Fruit fly (Drosophila melanogaster) whole organism, embryonic: Measurements from ENCODE around the gene Best2.

Source experiments
- Atf-2 ChIP-seq: fragments of 200-800 bp; sonication (Bioruptor generic); optimal IDR thresholded peaks from 2 replicates; lab custom pipeline; 2016; ENCODE audit warnings: missing biosample characterization, missing genetic modification characterization
- CG10565 ChIP-seq: fragments of 200-800 bp; sonication (Bioruptor generic); optimal IDR thresholded peaks from 3 replicates; lab custom pipeline; 2016; ENCODE audit warnings: missing biosample characterization, mild to moderate bottlenecking, missing genetic modification characterization
- CG10959 ChIP-seq: fragments of 200-800 bp; sonication (Bioruptor generic); IDR thresholded peaks from 2 replicates; pipeline ENCODE4 v1.3.6; 2022; ENCODE audit warnings: missing biosample characterization, missing genetic modification characterization
- CG11085 ChIP-seq: fragments of 200-800 bp; sonication (Bioruptor generic); IDR thresholded peaks from 2 replicates; pipeline ENCODE4 v1.3.6; 2022; ENCODE audit warnings: missing biosample characterization, missing genetic modification characterization
- CG11723 ChIP-seq: fragments of 200-800 bp; sonication (Bioruptor generic); optimal IDR thresholded peaks from 2 replicates; lab custom pipeline; 2017; ENCODE audit warnings: missing biosample characterization, mild to moderate bottlenecking, missing genetic modification characterization
- CG12769 ChIP-seq: fragments of 200-800 bp; sonication (Bioruptor generic); optimal IDR thresholded peaks from 2 replicates; lab custom pipeline; 2019; ENCODE audit warnings: missing biosample characterization, mild to moderate bottlenecking, missing genetic modification characterization, moderate library complexity
- CG14710 ChIP-seq: fragments of 200-800 bp; sonication (Bioruptor generic); optimal IDR thresholded peaks from 3 replicates; lab custom pipeline; 2019; ENCODE audit warnings: missing biosample characterization, mild to moderate bottlenecking, missing genetic modification characterization, moderate library complexity
- CG16813 ChIP-seq: fragments of 200-800 bp; sonication (Bioruptor generic); IDR thresholded peaks from 3 replicates; pipeline ENCODE4 v1.3.6; 2022; ENCODE audit warnings: missing biosample characterization, missing genetic modification characterization; ENCODE audit not compliant: partially characterized antibody
- CG17829 ChIP-seq: fragments of 200-800 bp; optimal IDR thresholded peaks from 2 replicates; lab custom pipeline; 2019; ENCODE audit warnings: missing biosample characterization, mild to moderate bottlenecking, missing genetic modification characterization, moderate library complexity
- CG3163 ChIP-seq: fragments of 200-800 bp; sonication (Bioruptor generic); optimal IDR thresholded peaks from 3 replicates; lab custom pipeline; 2016; ENCODE audit warnings: missing biosample characterization, missing genetic modification characterization
- CG32767 ChIP-seq: fragments of 200-800 bp; sonication (Bioruptor generic); IDR thresholded peaks from 2 replicates; pipeline ENCODE4 v1.3.6; 2022; ENCODE audit warnings: missing biosample characterization, missing genetic modification characterization
- CG3838 ChIP-seq: fragments of 200-800 bp; sonication (Bioruptor generic); optimal IDR thresholded peaks from 3 replicates; lab custom pipeline; 2016; ENCODE audit warnings: missing biosample characterization, missing genetic modification characterization
- CG43689 ChIP-seq: fragments of 200-800 bp; sonication (Bioruptor generic); IDR thresholded peaks from 2 replicates; pipeline ENCODE4 v1.3.6; 2022; ENCODE audit warnings: missing biosample characterization, missing genetic modification characterization
- CG5245 ChIP-seq: fragments of 200-800 bp; sonication (Bioruptor generic); optimal IDR thresholded peaks from 3 replicates; lab custom pipeline; 2016; ENCODE audit warnings: missing biosample characterization, missing genetic modification characterization
- CG5953 ChIP-seq: fragments of 200-800 bp; sonication (Bioruptor generic); IDR thresholded peaks from 2 replicates; pipeline ENCODE4 v1.3.6; 2022; ENCODE audit warnings: missing biosample characterization, missing genetic modification characterization
- CG6813 ChIP-seq: fragments of 200-800 bp; sonication (Bioruptor generic); optimal IDR thresholded peaks from 2 replicates; lab custom pipeline; 2017; ENCODE audit warnings: missing biosample characterization, missing genetic modification characterization, mild to moderate bottlenecking, moderate library complexity, missing genetic modification reagents
- CG7963 ChIP-seq: fragments of 200-800 bp; sonication (Bioruptor generic); IDR thresholded peaks from 3 replicates; pipeline ENCODE4 v1.3.6; 2022; ENCODE audit warnings: missing biosample characterization, missing genetic modification characterization; ENCODE audit not compliant: partially characterized antibody
- CG8089 ChIP-seq: fragments of 200-800 bp; sonication (Bioruptor generic); optimal IDR thresholded peaks from 3 replicates; lab custom pipeline; 2016; ENCODE audit warnings: missing biosample characterization, missing genetic modification characterization
- CTCF ChIP-seq: fragments of 200-800 bp; sonication (Bioruptor generic); optimal IDR thresholded peaks from 2 replicates; lab custom pipeline; 2017; ENCODE audit warnings: missing biosample characterization, mild to moderate bottlenecking, missing genetic modification characterization, moderate library complexity
- CrebB ChIP-seq: fragments of 200-800 bp; sonication (Bioruptor generic); optimal IDR thresholded peaks from 3 replicates; lab custom pipeline; 2018; ENCODE audit warnings: missing biosample characterization, mild to moderate bottlenecking, missing genetic modification characterization
- Dip2 ChIP-seq: fragments of 200-800 bp; sonication (Bioruptor generic); IDR thresholded peaks from 2 replicates; pipeline ENCODE4 v1.3.6; 2022; ENCODE audit warnings: missing biosample characterization, missing genetic modification characterization
- HLH54F ChIP-seq: fragments of 200-800 bp; sonication (Bioruptor generic); optimal IDR thresholded peaks from 3 replicates; lab custom pipeline; 2016; ENCODE audit warnings: missing biosample characterization, missing genetic modification characterization
- HmgZ ChIP-seq: fragments of 200-800 bp; sonication (Bioruptor generic); optimal IDR thresholded peaks from 2 replicates; lab custom pipeline; 2018; ENCODE audit warnings: missing biosample characterization, mild to moderate bottlenecking, missing genetic modification characterization
- MTF-1 ChIP-seq: fragments of 200-800 bp; sonication (Bioruptor generic); optimal IDR thresholded peaks from 2 replicates; lab custom pipeline; 2018; ENCODE audit warnings: missing biosample characterization, mild to moderate bottlenecking, missing genetic modification characterization, borderline replicate concordance
- Ptx1 ChIP-seq: fragments of 200-800 bp; sonication (Bioruptor generic); IDR thresholded peaks from 2 replicates; pipeline ENCODE4 v1.3.6; 2022; ENCODE audit warnings: missing biosample characterization, missing genetic modification characterization
- Ravus ChIP-seq: fragments of 200-800 bp; sonication (Bioruptor generic); IDR thresholded peaks from 2 replicates; pipeline ENCODE4 v1.3.6; 2022; ENCODE audit warnings: missing biosample characterization, missing genetic modification characterization
- Side ChIP-seq: fragments of 200-800 bp; sonication (Bioruptor generic); optimal IDR thresholded peaks from 2 replicates; lab custom pipeline; 2016; ENCODE audit warnings: missing biosample characterization, missing genetic modification characterization
- Sin3A ChIP-seq: fragments of >200 bp; optimal IDR thresholded peaks from 2 replicates; lab custom pipeline; 2018
- abd-A ChIP-seq: fragments of 200-800 bp; sonication (Bioruptor generic); optimal IDR thresholded peaks from 3 replicates; lab custom pipeline; 2019; ENCODE audit warnings: missing biosample characterization, mild to moderate bottlenecking, missing genetic modification characterization, moderate library complexity
- br ChIP-seq: fragments of >200 bp; optimal IDR thresholded peaks from 2 replicates; lab custom pipeline; 2017
- cg ChIP-seq: fragments of 200-800 bp; sonication (Bioruptor generic); optimal IDR thresholded peaks from 3 replicates; lab custom pipeline; 2019; ENCODE audit warnings: missing biosample characterization, mild to moderate bottlenecking, missing genetic modification characterization, moderate library complexity
- crp ChIP-seq, 2 experiments: fragments of 200-800 bp; sonication (Bioruptor generic); optimal IDR thresholded peaks; 2 replicates in 1 of 2; 3 replicates in 1 of 2; lab custom pipeline; 2017; ENCODE audit warnings: missing biosample characterization in 2 of 2, missing genetic modification characterization in 2 of 2, mild to moderate bottlenecking in 1 of 2, moderate library complexity in 1 of 2
- dm ChIP-seq: fragments of 200-800 bp; sonication (Bioruptor generic); optimal IDR thresholded peaks from 3 replicates; lab custom pipeline; 2016; ENCODE audit warnings: missing biosample characterization, missing genetic modification characterization
- esg ChIP-seq: fragments of 200-800 bp; sonication (Bioruptor generic); conservative IDR thresholded peaks from 2 replicates; pipeline ENCODE4 v1.3.6; 2022; ENCODE audit warnings: missing biosample characterization, missing genetic modification characterization
- fd102C ChIP-seq: fragments of 200-800 bp; sonication (Bioruptor generic); optimal IDR thresholded peaks from 2 replicates; lab custom pipeline; 2018; ENCODE audit warnings: missing biosample characterization, mild to moderate bottlenecking, missing genetic modification characterization, moderate library complexity
- ftz-f1 ChIP-seq: fragments of 200-800 bp; sonication (Bioruptor generic); optimal IDR thresholded peaks from 2 replicates; lab custom pipeline; 2016; ENCODE audit warnings: missing biosample characterization, missing genetic modification characterization
- gcm2 ChIP-seq: fragments of 200-800 bp; sonication (Bioruptor generic); optimal IDR thresholded peaks from 2 replicates; lab custom pipeline; 2016; ENCODE audit warnings: missing biosample characterization, missing genetic modification characterization
- her ChIP-seq: fragments of 200-800 bp; sonication (Bioruptor generic); optimal IDR thresholded peaks from 2 replicates; lab custom pipeline; 2016; ENCODE audit warnings: missing biosample characterization, missing genetic modification characterization
- jigr1 ChIP-seq: fragments of 200-800 bp; sonication (Bioruptor generic); IDR thresholded peaks from 3 replicates; pipeline ENCODE4 v1.3.6; 2022; ENCODE audit warnings: missing biosample characterization, missing genetic modification characterization
- lmd ChIP-seq: fragments of 200-800 bp; sonication (Bioruptor generic); IDR thresholded peaks from 2 replicates; pipeline ENCODE4 v1.3.6; 2022; ENCODE audit warnings: missing biosample characterization, missing genetic modification characterization
- lola ChIP-seq, 3 experiments: fragments of >200 bp in 2 of 3; fragments of 200-800 bp in 1 of 3; sonication (Bioruptor generic) in 1 of 3; optimal IDR thresholded peaks; 2 replicates each; lab custom pipeline; 2017 to 2019; ENCODE audit warnings: missing biosample characterization in 3 of 3, missing genetic modification characterization in 3 of 3, mild to moderate bottlenecking in 1 of 3, moderate library complexity in 1 of 3
- pho ChIP-seq: fragments of 200-800 bp; sonication (Bioruptor generic); optimal IDR thresholded peaks from 2 replicates; lab custom pipeline; 2016; ENCODE audit warnings: missing biosample characterization, missing genetic modification characterization
- scrt ChIP-seq: fragments of 200-800 bp; sonication (Bioruptor generic); optimal IDR thresholded peaks from 2 replicates; lab custom pipeline; 2018; ENCODE audit warnings: missing biosample characterization, mild to moderate bottlenecking, missing genetic modification characterization, moderate library complexity
- seq ChIP-seq: fragments of 200-800 bp; sonication (Bioruptor generic); IDR thresholded peaks from 2 replicates; pipeline ENCODE4 v1.3.6; 2022; ENCODE audit warnings: missing biosample characterization, missing genetic modification characterization
- sr ChIP-seq: fragments of 200-800 bp; sonication (Bioruptor generic); IDR thresholded peaks from 3 replicates; pipeline ENCODE4 v1.3.6; 2022; ENCODE audit warnings: missing biosample characterization, missing genetic modification characterization
- tna ChIP-seq: fragments of 200-800 bp; sonication (Bioruptor generic); IDR thresholded peaks from 2 replicates; pipeline ENCODE4 v1.3.6; 2022; ENCODE audit warnings: missing biosample characterization, missing genetic modification characterization; ENCODE audit not compliant: partially characterized antibody
- wor ChIP-seq: fragments of 200-800 bp; sonication (Bioruptor generic); IDR thresholded peaks from 2 replicates; pipeline ENCODE4 v1.3.6; 2022; ENCODE audit warnings: missing biosample characterization, missing genetic modification characterization
- zen2 ChIP-seq: fragments of 200-800 bp; sonication (Bioruptor generic); IDR thresholded peaks from 3 replicates; pipeline ENCODE4 v1.3.6; 2022; ENCODE audit warnings: missing biosample characterization, missing genetic modification characterization; ENCODE audit not compliant: partially characterized antibody
- zf30C ChIP-seq: fragments of 200-800 bp; sonication (Bioruptor generic); optimal IDR thresholded peaks from 3 replicates; lab custom pipeline; 2018; ENCODE audit warnings: missing biosample characterization, mild to moderate bottlenecking, missing genetic modification characterization
- zfh1 ChIP-seq: fragments of 200-800 bp; sonication (Bioruptor generic); IDR thresholded peaks from 3 replicates; pipeline ENCODE4 v1.3.6; 2022; ENCODE audit warnings: missing biosample characterization, missing genetic modification characterization

Gene Best2

dm6 chr3L:6263896-6264841 is 7.7 kb upstream of the Best2 start (continued):
- peak; percentile 40; the same call in 1 of the 2 replicates for TF ChIP-seq lmd (GFP tag; lab: Robert Waterston, UW)
- TF ChIP-seq jigr1 (GFP tag; lab: Robert Waterston, UW), result no peak
- TF ChIP-seq zen2 (GFP tag; lab: Robert Waterston, UW), result no peak
- TF ChIP-seq zf30C (GFP tag; lab: Kevin White, UChicago), result no peak
- no peak for TF ChIP-seq sr (GFP tag; lab: Robert Waterston, UW)
- no peak for TF ChIP-seq dm (GFP tag; lab: Kevin White, UChicago)
- TF ChIP-seq CG16813 (GFP tag; lab: Robert Waterston, UW), result no peak; the same call in 2 of the 3 replicates
- peak in 1 of 3 experiments; percentile 17 for TF ChIP-seq lola (GFP tag; optimal IDR thresholded peaks at IDR 0.05; lab: Kevin White, UChicago)
- TF ChIP-seq gcm2, result no peak
- TF ChIP-seq CG43689, result no peak
- peak; percentile 64 for TF ChIP-seq HmgZ (tag; lab: Kevin White, UChicago)
- no peak for TF ChIP-seq CG8089 (GFP tag; lab: Kevin White, UChicago)
- TF ChIP-seq MTF-1 (GFP tag; lab: Kevin White, UChicago), result peak; percentile 14
- no peak for TF ChIP-seq Dip2 (GFP tag; lab: Robert Waterston, UW)
- TF ChIP-seq Ptx1, result peak; percentile 70
- TF ChIP-seq CG11085, result peak; percentile 55; the same call in 1 of the 2 replicates
- TF ChIP-seq CG32767 (GFP tag; lab: Robert Waterston, UW), result no peak
- no peak for TF ChIP-seq fd102C (GFP tag; lab: Kevin White, UChicago)
- no peak for TF ChIP-seq wor (GFP tag; lab: Robert Waterston, UW)
- peak; percentile 8 for TF ChIP-seq Side
- TF ChIP-seq CG11723 (GFP tag; lab: Kevin White, UChicago), result no peak
- TF ChIP-seq CrebB (tag; lab: Kevin White, UChicago), result no peak
- TF ChIP-seq CG10959, result peak; percentile 49; the same call in 1 of the 2 replicates
- peak; percentile 69 for TF ChIP-seq CG17829 (tag; lab: Kevin White, UChicago)
- TF ChIP-seq esg (GFP tag; lab: Robert Waterston, UW), result no peak
- no peak for TF ChIP-seq zfh1 (GFP tag; lab: Robert Waterston, UW)
- TF ChIP-seq CG7963 (GFP tag; lab: Robert Waterston, UW), result peak; percentile 50; the same call in 1 of the 3 replicates
- TF ChIP-seq seq (GFP tag; lab: Robert Waterston, UW), result no peak
- TF ChIP-seq ftz-f1 (GFP tag; lab: Kevin White, UChicago), result no peak
- TF ChIP-seq Ravus (GFP tag; lab: Robert Waterston, UW), result no peak
- no peak for TF ChIP-seq CG5953 (GFP tag; lab: Robert Waterston, UW)
- no peak for TF ChIP-seq CG5245 (GFP tag; lab: Kevin White, UChicago)
- peak; percentile 28 for TF ChIP-seq CG14710 (tag; lab: Kevin White, UChicago)
- no peak for TF ChIP-seq cg
- peak; percentile 12 for TF ChIP-seq Atf-2 (GFP tag; lab: Kevin White, UChicago)
- no peak for TF ChIP-seq CG10565 (GFP tag; lab: Kevin White, UChicago)
- TF ChIP-seq CG3838 (GFP tag; lab: Kevin White, UChicago), result no peak
- TF ChIP-seq HLH54F, result peak; percentile 27
- no peak for TF ChIP-seq her (GFP tag; lab: Kevin White, UChicago)
- peak; percentile 29 for TF ChIP-seq CG6813 (GFP tag; lab: Kevin White, UChicago)
- TF ChIP-seq CG3163 (GFP tag; lab: Kevin White, UChicago), result peak; percentile 25
- TF ChIP-seq CTCF (GFP tag; lab: Kevin White, UChicago), result peak; percentile 99
- TF ChIP-seq crp (GFP tag; optimal IDR thresholded peaks at IDR 0.05; lab: Kevin White, UChicago), result no peak
- no peak for TF ChIP-seq tna (GFP tag; lab: Robert Waterston, UW)
- no peak for TF ChIP-seq Sin3A (lab: Kevin White, UChicago)
- no peak for TF ChIP-seq CG12769 (tag; lab: Kevin White, UChicago)
- TF ChIP-seq scrt (GFP tag; lab: Kevin White, UChicago), result peak; percentile 13
- TF ChIP-seq br, result no peak
- no peak for TF ChIP-seq abd-A (tag; lab: Kevin White, UChicago)
- no peak for TF ChIP-seq pho
